Fruit fly (Drosophila melanogaster) whole organism, embryonic: ENCODE data around the gene Ae2.

ENCODE experiments used
- Awh ChIP-seq: fragments of 200-800 bp; sonication (Bioruptor generic); IDR thresholded peaks from 2 replicates; pipeline ENCODE4, ENCODE4 v1.3.6; 2022; ENCODE audit warnings: missing biosample characterization, missing genetic modification characterization
- CG10267 ChIP-seq: fragments of 200-800 bp; sonication (Bioruptor generic); optimal IDR thresholded peaks from 2 replicates; lab custom pipeline; 2018; ENCODE audit warnings: missing biosample characterization, mild to moderate bottlenecking, missing genetic modification characterization, moderate library complexity
- CG10654 ChIP-seq: fragments of 200-800 bp; sonication (Bioruptor generic); optimal IDR thresholded peaks from 2 replicates; lab custom pipeline; 2016; ENCODE audit warnings: missing biosample characterization, missing genetic modification characterization
- CG10979 ChIP-seq: fragments of 200-800 bp; sonication (Bioruptor generic); optimal IDR thresholded peaks from 2 replicates; lab custom pipeline; 2018; ENCODE audit warnings: missing biosample characterization, mild to moderate bottlenecking, missing genetic modification characterization, moderate library complexity
- CG11723 ChIP-seq: fragments of 200-800 bp; sonication (Bioruptor generic); optimal IDR thresholded peaks from 2 replicates; lab custom pipeline; 2017; ENCODE audit warnings: missing biosample characterization, mild to moderate bottlenecking, missing genetic modification characterization
- CG15696 ChIP-seq: fragments of 200-800 bp; sonication (Bioruptor generic); optimal IDR thresholded peaks from 2 replicates; lab custom pipeline; 2019; ENCODE audit warnings: missing biosample characterization, mild to moderate bottlenecking, missing genetic modification characterization, moderate library complexity
- CG17186 ChIP-seq: fragments of 200-800 bp; sonication (Bioruptor generic); optimal IDR thresholded peaks from 3 replicates; lab custom pipeline; 2017; ENCODE audit warnings: missing biosample characterization, missing genetic modification reagents, missing genetic modification characterization
- CG17361 ChIP-seq: fragments of 200-800 bp; sonication (Bioruptor generic); IDR thresholded peaks from 3 replicates; pipeline ENCODE4 v1.3.6; 2022; ENCODE audit warnings: missing biosample characterization, missing genetic modification characterization
- CG17912 ChIP-seq: fragments of 200-800 bp; sonication (Bioruptor generic); optimal IDR thresholded peaks from 2 replicates; lab custom pipeline; 2018; ENCODE audit warnings: missing biosample characterization, mild to moderate bottlenecking, missing genetic modification characterization
- CG2199 ChIP-seq: fragments of 200-800 bp; sonication (Bioruptor generic); IDR thresholded peaks from 3 replicates; pipeline ENCODE4 v1.3.6; 2022; ENCODE audit warnings: missing biosample characterization, missing genetic modification characterization
- CG2889 ChIP-seq: fragments of 200-800 bp; sonication (Bioruptor generic); IDR thresholded peaks from 3 replicates; pipeline ENCODE4 v1.3.6; 2022; ENCODE audit warnings: missing biosample characterization, missing genetic modification characterization
- CG32767 ChIP-seq: fragments of 200-800 bp; sonication (Bioruptor generic); IDR thresholded peaks from 2 replicates; pipeline ENCODE4 v1.3.6; 2022; ENCODE audit warnings: missing biosample characterization, missing genetic modification characterization
- CG4328 ChIP-seq: fragments of 200-800 bp; sonication (Bioruptor generic); optimal IDR thresholded peaks from 3 replicates; lab custom pipeline; 2017; ENCODE audit warnings: missing biosample characterization, missing genetic modification reagents, missing genetic modification characterization
- CG4360 ChIP-seq: fragments of 200-800 bp; sonication (Bioruptor generic); IDR thresholded peaks from 2 replicates; pipeline ENCODE4 v1.3.6; 2022; ENCODE audit warnings: missing biosample characterization, missing genetic modification characterization
- CG7372 ChIP-seq: fragments of 200-800 bp; sonication (Bioruptor generic); IDR thresholded peaks from 2 replicates; pipeline ENCODE4 v1.3.6; 2022; ENCODE audit warnings: missing biosample characterization, missing genetic modification characterization
- CG7556 ChIP-seq: fragments of 200-800 bp; sonication (Bioruptor generic); optimal IDR thresholded peaks from 2 replicates; lab custom pipeline; 2017; ENCODE audit warnings: missing biosample characterization, mild to moderate bottlenecking, missing genetic modification characterization
- CG8765 ChIP-seq: fragments of 200-800 bp; sonication (Bioruptor generic); IDR thresholded peaks from 2 replicates; pipeline ENCODE4 v1.3.6; 2022; ENCODE audit warnings: missing biosample characterization, missing genetic modification characterization
- Deaf1 ChIP-seq: fragments of 200-800 bp; optimal IDR thresholded peaks from 3 replicates; lab custom pipeline; 2019; ENCODE audit warnings: missing biosample characterization, mild to moderate bottlenecking, missing genetic modification characterization, moderate library complexity
- Dfd ChIP-seq, 2 experiments: fragments of >200 bp; optimal IDR thresholded peaks; 2 replicates each; lab custom pipeline; 2017; ENCODE audit warnings: missing biosample characterization in 2 of 2, missing genetic modification characterization in 2 of 2
- Drgx ChIP-seq: fragments of 200-800 bp; sonication (Bioruptor generic); IDR thresholded peaks from 2 replicates; pipeline ENCODE4 v1.3.6; 2022; ENCODE audit warnings: missing biosample characterization, missing genetic modification characterization
- Eip74EF ChIP-seq, 2 experiments: fragments of 200-800 bp in 1 of 2; fragments of >200 bp in 1 of 2; sonication (Bioruptor generic) in 1 of 2; optimal IDR thresholded peaks; 2 replicates each; lab custom pipeline; 2017 to 2019; ENCODE audit warnings: missing biosample characterization in 2 of 2, missing genetic modification characterization in 2 of 2, mild to moderate bottlenecking in 1 of 2, moderate library complexity in 1 of 2
- Elba2 ChIP-seq: fragments of 200-800 bp; sonication (Bioruptor generic); optimal IDR thresholded peaks from 3 replicates; lab custom pipeline; 2016; ENCODE audit warnings: missing biosample characterization, missing genetic modification characterization
- Fer2 ChIP-seq: fragments of 200-800 bp; sonication (Bioruptor generic); optimal IDR thresholded peaks from 2 replicates; lab custom pipeline; 2018; ENCODE audit warnings: missing biosample characterization, mild to moderate bottlenecking, missing genetic modification characterization, moderate library complexity
- Hr3 ChIP-seq: fragments of 200-800 bp; sonication (Bioruptor generic); optimal IDR thresholded peaks from 3 replicates; lab custom pipeline; 2016; ENCODE audit warnings: missing biosample characterization, missing genetic modification characterization
- Hsf ChIP-seq: fragments of 200-800 bp; sonication (Bioruptor generic); optimal IDR thresholded peaks from 3 replicates; lab custom pipeline; 2016; ENCODE audit warnings: missing biosample characterization, missing genetic modification characterization
- Lhr ChIP-seq: fragments of 200-800 bp; sonication (Bioruptor generic); optimal IDR thresholded peaks from 3 replicates; lab custom pipeline; 2017; ENCODE audit warnings: mild to moderate bottlenecking, missing biosample characterization, missing genetic modification reagents, missing genetic modification characterization
- MESR4 ChIP-seq: fragments of 200-800 bp; sonication (Bioruptor generic); optimal IDR thresholded peaks from 2 replicates; lab custom pipeline; 2018; ENCODE audit warnings: missing biosample characterization, mild to moderate bottlenecking, missing genetic modification characterization, moderate library complexity
- Mad ChIP-seq: fragments of 200-800 bp; sonication (Bioruptor generic); optimal IDR thresholded peaks from 2 replicates; lab custom pipeline; 2016; ENCODE audit warnings: missing biosample characterization, missing genetic modification characterization
- Rfx ChIP-seq: fragments of 200-800 bp; sonication (Bioruptor generic); IDR thresholded peaks from 2 replicates; pipeline ENCODE4 v1.3.6; 2022; ENCODE audit warnings: missing biosample characterization, missing genetic modification characterization
- Spps ChIP-seq: fragments of 200-800 bp; sonication (Bioruptor generic); optimal IDR thresholded peaks from 2 replicates; lab custom pipeline; 2018; ENCODE audit warnings: missing biosample characterization, mild to moderate bottlenecking, missing genetic modification characterization
- al ChIP-seq: fragments of 200-800 bp; sonication (Bioruptor generic); IDR thresholded peaks from 2 replicates; pipeline ENCODE4 v1.3.6; 2022; ENCODE audit warnings: missing biosample characterization, missing genetic modification characterization
- ase ChIP-seq: fragments of 200-800 bp; sonication (Bioruptor generic); IDR thresholded peaks from 3 replicates; pipeline ENCODE4 v1.3.6; 2022; ENCODE audit warnings: missing biosample characterization, missing genetic modification characterization
- ash1 ChIP-seq: fragments of 200-800 bp; sonication (Bioruptor generic); optimal IDR thresholded peaks from 2 replicates; lab custom pipeline; 2018; ENCODE audit warnings: missing biosample characterization, mild to moderate bottlenecking, missing genetic modification characterization
- bbx ChIP-seq: fragments of 200-800 bp; sonication (Bioruptor generic); IDR thresholded peaks from 2 replicates; pipeline ENCODE4 v1.3.6; 2022; ENCODE audit warnings: missing biosample characterization, missing genetic modification characterization; ENCODE audit not compliant: partially characterized antibody
- cato ChIP-seq: fragments of 200-800 bp; sonication (Bioruptor generic); optimal IDR thresholded peaks from 2 replicates; lab custom pipeline; 2016; ENCODE audit warnings: missing biosample characterization, missing genetic modification characterization, borderline replicate concordance
- caup ChIP-seq: fragments of 200-800 bp; sonication (Bioruptor generic); optimal IDR thresholded peaks from 3 replicates; lab custom pipeline; 2017; ENCODE audit warnings: missing biosample characterization, mild to moderate bottlenecking, missing genetic modification characterization, moderate library complexity; ENCODE audit not compliant: severe bottlenecking
- corto ChIP-seq: fragments of 200-800 bp; sonication (Bioruptor generic); optimal IDR thresholded peaks from 2 replicates; lab custom pipeline; 2016; ENCODE audit warnings: missing biosample characterization, mild to moderate bottlenecking, missing genetic modification characterization, moderate library complexity
- dmrt11E ChIP-seq: fragments of 200-800 bp; sonication (Bioruptor generic); optimal IDR thresholded peaks from 3 replicates; lab custom pipeline; 2018; ENCODE audit warnings: missing biosample characterization, mild to moderate bottlenecking, missing genetic modification characterization, moderate library complexity
- kah ChIP-seq: fragments of 200-800 bp; sonication (Bioruptor generic); optimal IDR thresholded peaks from 2 replicates; lab custom pipeline; 2018; ENCODE audit warnings: missing biosample characterization, mild to moderate bottlenecking, missing genetic modification characterization
- odd ChIP-seq: fragments of 200-800 bp; sonication (Bioruptor generic); optimal IDR thresholded peaks from 2 replicates; lab custom pipeline; 2017; ENCODE audit warnings: missing biosample characterization, mild to moderate bottlenecking, missing genetic modification characterization
- p53 ChIP-seq: fragments of 200-800 bp; sonication (Bioruptor generic); optimal IDR thresholded peaks from 2 replicates; lab custom pipeline; 2016; ENCODE audit warnings: missing biosample characterization, missing genetic modification characterization
- prd ChIP-seq, 3 experiments: fragments of >200 bp in 2 of 3; fragments of 200-800 bp in 1 of 3; sonication (Bioruptor generic) in 1 of 3; optimal IDR thresholded peaks in 2 of 3; IDR thresholded peaks in 1 of 3; 2 replicates in 2 of 3; 3 replicates in 1 of 3; pipeline versions ENCODE4 v1.3.6 to Lab custom; 2017 to 2022; ENCODE audit warnings: missing biosample characterization in 1 of 3, missing genetic modification characterization in 1 of 3
- schlank ChIP-seq: fragments of 200-800 bp; sonication (Bioruptor generic); optimal IDR thresholded peaks from 2 replicates; lab custom pipeline; 2018; ENCODE audit warnings: missing biosample characterization, mild to moderate bottlenecking, missing genetic modification characterization
- sim ChIP-seq: fragments of 200-800 bp; sonication (Bioruptor generic); IDR thresholded peaks from 2 replicates; pipeline ENCODE4 v1.3.6; 2022; ENCODE audit warnings: missing biosample characterization, missing genetic modification characterization
- slbo ChIP-seq: fragments of 200-800 bp; sonication (Bioruptor generic); IDR thresholded peaks from 2 replicates; pipeline ENCODE4 v1.3.6; 2022; ENCODE audit warnings: missing biosample characterization, missing genetic modification characterization
- sug ChIP-seq: fragments of 200-800 bp; optimal IDR thresholded peaks from 2 replicates; lab custom pipeline; 2019; ENCODE audit warnings: missing biosample characterization, mild to moderate bottlenecking, missing genetic modification characterization, moderate library complexity
- tll ChIP-seq, 2 experiments: fragments of 200-800 bp in 1 of 2; fragments of >200 bp in 1 of 2; sonication (Bioruptor generic) in 1 of 2; optimal IDR thresholded peaks; 2 replicates each; lab custom pipeline; 2017 to 2019; ENCODE audit warnings: missing biosample characterization in 2 of 2, missing genetic modification characterization in 2 of 2, mild to moderate bottlenecking in 1 of 2, moderate library complexity in 1 of 2
- zfh1 ChIP-seq: fragments of 200-800 bp; sonication (Bioruptor generic); IDR thresholded peaks from 3 replicates; pipeline ENCODE4 v1.3.6; 2022; ENCODE audit warnings: missing biosample characterization, missing genetic modification characterization

The Ae2 gene

DNA sequence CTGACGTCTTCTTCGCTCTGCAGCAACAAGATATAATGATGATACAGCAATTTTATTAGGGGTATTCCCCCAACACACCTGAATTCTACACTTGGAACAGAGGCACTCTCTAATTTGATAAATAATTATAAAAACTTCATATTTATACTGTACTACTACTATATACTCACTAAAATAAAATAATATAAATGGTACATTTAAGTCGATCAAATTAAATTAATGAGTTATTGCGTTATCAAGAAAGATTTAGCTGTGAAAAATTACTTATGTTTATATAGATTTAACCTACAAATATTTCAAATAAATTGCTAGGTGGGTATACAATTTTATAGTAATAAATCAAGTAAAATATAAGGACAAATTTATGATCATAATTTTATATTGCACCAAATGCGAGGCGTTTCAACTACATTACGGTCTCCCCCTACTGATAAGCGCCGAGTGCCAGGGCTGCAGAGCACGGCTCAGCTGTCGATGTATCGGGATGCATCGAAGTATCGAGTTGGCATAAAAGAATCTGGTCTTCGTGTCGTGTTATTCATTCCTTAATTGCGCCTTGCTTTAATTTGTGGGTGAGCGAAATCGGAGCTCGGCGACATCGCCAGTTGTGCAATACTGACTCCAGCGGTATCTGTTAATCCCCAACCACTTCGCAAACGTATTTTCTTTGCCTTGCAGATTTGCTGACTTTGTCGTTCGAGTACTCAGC is 49.4 kb upstream of the Ae2 start, which contains the start of gene vsg (continued):
- TF ChIP-seq zfh1 (peak; percentile 5; the same call in 1 of the 3 replicates), CG10267 (tag; lab: Kevin White, UChicago) (peak; percentile 84), slbo (GFP tag; lab: Robert Waterston, UW) (peak; percentile 78), CG7556 (GFP tag; lab: Kevin White, UChicago) (peak; percentile 79), CG10979 (tag; lab: Kevin White, UChicago) (peak; percentile 78), caup (peak; percentile 54), bbx (GFP tag; lab: Robert Waterston, UW) (peak; percentile 96), kah (GFP tag; lab: Kevin White, UChicago) (peak; percentile 61), Rfx (peak; percentile 70), cato (GFP tag; lab: Kevin White, UChicago) (peak; percentile 48), Mad (GFP tag; lab: Kevin White, UChicago) (peak; percentile 8), CG17186 (GFP tag; lab: Kevin White, UChicago) (no peak), Drgx (GFP tag; lab: Robert Waterston, UW) (peak; percentile 36; the same call in 1 of the 2 replicates), prd (optimal IDR thresholded peaks at IDR 0.05; lab: Kevin White, UChicago) (no peak), prd (GFP tag; IDR thresholded peaks at IDR 0.05; lab: Robert Waterston, UW) (peak; percentile 79), ase (peak; percentile 19; the same call in 1 of the 3 replicates), schlank (peak; percentile 19), Hr3 (GFP tag; lab: Kevin White, UChicago) (peak; percentile 90), Dfd (GFP tag; optimal IDR thresholded peaks at IDR 0.05; lab: Kevin White, UChicago) (no peak), CG10654 (GFP tag; lab: Kevin White, UChicago) (peak; percentile 60), ash1 (GFP tag; lab: Kevin White, UChicago) (no peak), CG15696 (peak; percentile 83), CG2199 (GFP tag; lab: Robert Waterston, UW) (0 out of 3 replicates have a peak, but pooled peaks have one; percentile 29), MESR4 (GFP tag; lab: Kevin White, UChicago) (peak; percentile 93), odd (GFP tag; lab: Kevin White, UChicago) (peak; percentile 70), dmrt11E (tag; lab: Kevin White, UChicago) (peak; percentile 83), Awh (GFP tag; lab: Robert Waterston, UW) (0 out of 2 replicates have a peak, but pooled peaks have one; percentile 18), Hsf (peak; percentile 70), p53 (GFP tag; lab: Kevin White, UChicago) (peak; percentile 14), al (GFP tag; lab: Robert Waterston, UW) (peak; percentile 43), CG2889 (GFP tag; lab: Robert Waterston, UW) (no peak), Elba2 (peak; percentile 5), Eip74EF (GFP tag; optimal IDR thresholded peaks at IDR 0.05; lab: Kevin White, UChicago) (peak in 1 of 2 experiments; percentile 64), CG4328 (GFP tag; lab: Kevin White, UChicago) (peak; percentile 79), sim (no peak), tll (GFP tag; optimal IDR thresholded peaks at IDR 0.05; lab: Kevin White, UChicago) (no peak), CG4360 (GFP tag; lab: Robert Waterston, UW) (0 out of 2 replicates have a peak, but pooled peaks have one; percentile 3), corto (no peak), CG17912 (GFP tag; lab: Kevin White, UChicago) (peak; percentile 23), CG32767 (GFP tag; lab: Robert Waterston, UW) (peak; percentile 57), Fer2 (tag; lab: Kevin White, UChicago) (peak; percentile 72), Lhr (peak; percentile 42), CG11723 (GFP tag; lab: Kevin White, UChicago) (peak; percentile 42), CG17361 (peak; percentile 97), sug (tag; lab: Kevin White, UChicago) (peak; percentile 91), Spps (tag; lab: Kevin White, UChicago) (no peak), CG7372 (GFP tag; lab: Robert Waterston, UW) (peak; percentile 58), Deaf1 (tag; lab: Kevin White, UChicago) (peak; percentile 57), CG8765 (GFP tag; lab: Robert Waterston, UW) (peak; percentile 9; the same call in 1 of the 2 replicates)
